Worm (Caenorhabditis elegans) whole organism, late embryonic: ENCODE results near the gene F10E9.12.

Experiments used
- F13H6.1 ChIP-seq: sonication (generic microtip); optimal IDR thresholded peaks from 2 replicates; lab custom pipeline; 2016; ENCODE audit warnings: missing genetic modification characterization, missing compliant biosample characterization
- ama-1 ChIP-seq: fragments of 150-350 bp; optimal IDR thresholded peaks from 2 replicates; lab custom pipeline; 2014
- ceh-45 ChIP-seq: fragments of 200-800 bp; sonication (Bioruptor generic); IDR thresholded peaks from 2 replicates; pipeline ENCODE4 v1.3.6; 2022; ENCODE audit warnings: missing genetic modification reagents, missing genetic modification characterization, missing compliant biosample characterization
- ceh-9 ChIP-seq: sonication (generic microtip); optimal IDR thresholded peaks from 2 replicates; lab custom pipeline; 2016; ENCODE audit warnings: mild to moderate bottlenecking, missing genetic modification characterization, inconsistent platforms, missing compliant biosample characterization
- gmeb-2 ChIP-seq: sonication (generic microtip); optimal IDR thresholded peaks from 2 replicates; lab custom pipeline; 2016; ENCODE audit warnings: missing genetic modification characterization, inconsistent platforms, missing compliant biosample characterization
- hlh-30 ChIP-seq: sonication (generic microtip); optimal IDR thresholded peaks from 2 replicates; lab custom pipeline; 2017; ENCODE audit warnings: antibody characterized with exemption, missing genetic modification characterization, missing compliant biosample characterization; ENCODE audit not compliant: insufficient read depth
- lin-11 ChIP-seq: fragments of 200-800 bp; sonication (Bioruptor generic); optimal IDR thresholded peaks from 2 replicates; lab custom pipeline; 2018; ENCODE audit warnings: mild to moderate bottlenecking, missing genetic modification characterization, missing compliant biosample characterization
- nhr-11 ChIP-seq: fragments of 150-350 bp; optimal IDR thresholded peaks from 2 replicates; lab custom pipeline; 2014; ENCODE audit warnings: missing biosample characterization, missing genetic modification characterization
- pha-4 ChIP-seq: fragments of 150-350 bp; optimal IDR thresholded peaks from 2 replicates; lab custom pipeline; 2018; ENCODE audit warnings: missing biosample characterization, missing genetic modification reagents, missing genetic modification characterization
- ref-2 ChIP-seq: sonication (generic microtip); optimal IDR thresholded peaks from 2 replicates; lab custom pipeline; 2016; ENCODE audit warnings: missing genetic modification characterization, missing compliant biosample characterization
- rnt-1 ChIP-seq: sonication (generic microtip); optimal IDR thresholded peaks from 2 replicates; lab custom pipeline; 2016; ENCODE audit warnings: missing genetic modification characterization, missing compliant biosample characterization
- syd-9 ChIP-seq: sonication (generic microtip); optimal IDR thresholded peaks from 2 replicates; lab custom pipeline; 2016; ENCODE audit warnings: mild to moderate bottlenecking, missing genetic modification characterization, moderate library complexity, missing compliant biosample characterization
- tbx-2 ChIP-seq: sonication (generic microtip); optimal IDR thresholded peaks from 2 replicates; lab custom pipeline; 2016; ENCODE audit warnings: missing genetic modification characterization, missing compliant biosample characterization

ce11 chrIII:8356407-8356881 is 32.1 kb downstream of the F10E9.12 start:
- TF ChIP-seq ceh-9 (tag; lab: Kevin White, UChicago), result no peak
- TF ChIP-seq tbx-2 (tag; lab: Kevin White, UChicago), result peak; percentile 60
- TF ChIP-seq pha-4, result no peak
- TF ChIP-seq gmeb-2 (tag; lab: Kevin White, UChicago), result no peak
- TF ChIP-seq nhr-11 (tag; lab: Kevin White, UChicago), result no peak
- TF ChIP-seq F13H6.1 (tag; lab: Kevin White, UChicago), result no peak
- TF ChIP-seq syd-9 (tag; lab: Kevin White, UChicago), result peak; percentile 56
- TF ChIP-seq hlh-30 (tag; lab: Kevin White, UChicago), result peak; percentile 10
- TF ChIP-seq ceh-45 (GFP tag; lab: Robert Waterston, UW), result no peak
- peak; percentile 8 for TF ChIP-seq lin-11 (tag; lab: Kevin White, UChicago)
- no peak for TF ChIP-seq ama-1 (lab: Kevin White, UChicago)
- peak; percentile 26 for TF ChIP-seq ref-2
- TF ChIP-seq rnt-1 (tag; lab: Kevin White, UChicago), result no peak
